Worm (Caenorhabditis elegans) whole organism, L4 larva: ENCODE data around the gene htas-1.
A peak's percentile ranks its signal among the peaks of the same experiment; 100 is the strongest.

ENCODE experiments used
- D1046.2 ChIP-seq: fragments of 200-800 bp; sonication (Bioruptor generic); IDR thresholded peaks from 2 replicates; pipeline ENCODE4 v1.3.6; 2022; ENCODE audit warnings: missing genetic modification characterization, missing compliant biosample characterization
- F10B5.3 ChIP-seq: sonication (generic microtip); optimal IDR thresholded peaks from 2 replicates; lab custom pipeline; 2016; ENCODE audit warnings: mild to moderate bottlenecking, missing genetic modification characterization, missing compliant biosample characterization
- F26F4.8 ChIP-seq: fragments of 200-800 bp; sonication (Bioruptor generic); conservative IDR thresholded peaks from 2 replicates; pipeline ENCODE4 v1.3.6; 2022; ENCODE audit warnings: missing genetic modification characterization, missing compliant biosample characterization
- F37D6.2 ChIP-seq: sonication (generic microtip); optimal IDR thresholded peaks from 2 replicates; lab custom pipeline; 2016; ENCODE audit warnings: mild to moderate bottlenecking, missing genetic modification characterization, missing compliant biosample characterization
- T20F7.1 ChIP-seq: fragments of 200-800 bp; sonication (Bioruptor generic); optimal IDR thresholded peaks from 2 replicates; lab custom pipeline; 2018; ENCODE audit warnings: mild to moderate bottlenecking, missing genetic modification characterization, missing compliant biosample characterization
- Y5F2A.4 ChIP-seq: fragments of 200-800 bp; sonication (Bioruptor generic); optimal IDR thresholded peaks from 2 replicates; lab custom pipeline; 2018; ENCODE audit warnings: mild to moderate bottlenecking, missing genetic modification characterization, missing compliant biosample characterization
- ZK337.2 ChIP-seq: fragments of 200-800 bp; sonication (Bioruptor generic); IDR thresholded peaks from 2 replicates; pipeline ENCODE4 v1.3.6; 2022; ENCODE audit warnings: missing genetic modification reagents, missing genetic modification characterization, missing compliant biosample characterization
- aha-1 ChIP-seq: fragments of 150-350 bp; peaks from one replicate; lab custom pipeline; 2014; ENCODE audit warnings: missing biosample characterization, missing genetic modification characterization
- ceh-28 ChIP-seq: fragments of 150-350 bp; optimal IDR thresholded peaks from 2 replicates; lab custom pipeline; 2014; ENCODE audit warnings: missing biosample characterization, missing genetic modification reagents, missing genetic modification characterization
- ceh-32 ChIP-seq: sonication (generic microtip); optimal IDR thresholded peaks from 2 replicates; lab custom pipeline; 2016; ENCODE audit warnings: mild to moderate bottlenecking, missing genetic modification characterization, missing compliant biosample characterization; ENCODE audit not compliant: poor library complexity
- ceh-62 ChIP-seq: sonication (generic microtip); optimal IDR thresholded peaks from 2 replicates; lab custom pipeline; 2017; ENCODE audit warnings: missing biosample characterization, missing genetic modification characterization
- ces-1 ChIP-seq: fragments of 150-350 bp; sonication (generic microtip); optimal IDR thresholded peaks from 4 replicates; lab custom pipeline; 2014; ENCODE audit warnings: missing biosample characterization, missing genetic modification reagents, missing genetic modification characterization
- ctbp-1 ChIP-seq: fragments of 200-800 bp; sonication (Bioruptor generic); IDR thresholded peaks from 2 replicates; pipeline ENCODE4 v1.3.6; 2022; ENCODE audit warnings: missing genetic modification reagents, missing genetic modification characterization, missing compliant biosample characterization
- daf-16 ChIP-seq, 3 experiments: sonication (generic microtip); optimal IDR thresholded peaks; 2 replicates each; lab custom pipeline; 2016 to 2017; ENCODE audit warnings: missing genetic modification characterization in 3 of 3, missing genetic modification reagents in 3 of 3, mild to moderate bottlenecking in 2 of 3, missing compliant biosample characterization in 2 of 3, missing biosample characterization in 1 of 3, moderate library complexity in 1 of 3
- daf-19 ChIP-seq: fragments of 200-800 bp; sonication (Bioruptor generic); conservative IDR thresholded peaks from 2 replicates; pipeline ENCODE4 v1.3.6; 2022; ENCODE audit warnings: missing genetic modification characterization, missing compliant biosample characterization
- dmd-9 ChIP-seq: fragments of 200-800 bp; sonication (Bioruptor generic); IDR thresholded peaks from 2 replicates; pipeline ENCODE4 v1.3.6; 2022; ENCODE audit warnings: missing genetic modification reagents, missing genetic modification characterization, missing compliant biosample characterization
- dve-1 ChIP-seq: sonication (generic microtip); optimal IDR thresholded peaks from 2 replicates; lab custom pipeline; 2017; ENCODE audit warnings: antibody characterized with exemption, mild to moderate bottlenecking, missing genetic modification characterization, missing compliant biosample characterization; ENCODE audit not compliant: insufficient read depth
- hlh-11 ChIP-seq: fragments of 200-800 bp; sonication (Bioruptor generic); optimal IDR thresholded peaks from 2 replicates; lab custom pipeline; 2018; ENCODE audit warnings: mild to moderate bottlenecking, missing genetic modification characterization, missing compliant biosample characterization
- hlh-30 ChIP-seq: sonication (generic microtip); optimal IDR thresholded peaks from 2 replicates; lab custom pipeline; 2017; ENCODE audit warnings: antibody characterized with exemption, mild to moderate bottlenecking, missing genetic modification characterization, missing compliant biosample characterization; ENCODE audit not compliant: insufficient read depth
- lin-38 ChIP-seq: fragments of 200-800 bp; sonication (Bioruptor generic); IDR thresholded peaks from 2 replicates; pipeline ENCODE4 v1.3.6; 2022; ENCODE audit warnings: missing genetic modification reagents, missing genetic modification characterization, missing compliant biosample characterization
- lin-39 ChIP-seq: fragments of 150-350 bp; optimal IDR thresholded peaks from 2 replicates; lab custom pipeline; 2014; ENCODE audit warnings: missing biosample characterization, missing genetic modification reagents, missing genetic modification characterization
- lsy-2 ChIP-seq, 2 experiments: fragments of 150-350 bp in 1 of 2; sonication (generic microtip) in 1 of 2; optimal IDR thresholded peaks; 2 replicates each; lab custom pipeline; 2014 to 2017; ENCODE audit warnings: missing biosample characterization in 2 of 2, missing genetic modification characterization in 2 of 2
- madf-5 ChIP-seq, 2 experiments: fragments of 200-800 bp; sonication (Bioruptor generic); IDR thresholded peaks; 2 replicates each; pipeline ENCODE4 v1.3.6; 2022; ENCODE audit warnings: missing compliant biosample characterization in 2 of 2, missing genetic modification characterization in 2 of 2
- madf-9 ChIP-seq: fragments of 200-800 bp; sonication (Bioruptor generic); conservative IDR thresholded peaks from 2 replicates; pipeline ENCODE4 v1.3.6; 2022; ENCODE audit warnings: missing genetic modification reagents, missing genetic modification characterization, missing compliant biosample characterization
- mep-1 ChIP-seq: fragments of 150-350 bp; sonication (generic microtip); optimal IDR thresholded peaks from 3 replicates; lab custom pipeline; 2014; ENCODE audit warnings: missing biosample characterization, missing genetic modification characterization
- mes-2 ChIP-seq: sonication (generic microtip); optimal IDR thresholded peaks from 2 replicates; lab custom pipeline; 2016; ENCODE audit warnings: missing genotype, mild to moderate bottlenecking, missing genetic modification characterization, missing compliant biosample characterization; ENCODE audit not compliant: poor library complexity, severe bottlenecking
- mxl-3 ChIP-seq: fragments of 200-800 bp; sonication (Bioruptor generic); optimal IDR thresholded peaks from 2 replicates; lab custom pipeline; 2018; ENCODE audit warnings: mild to moderate bottlenecking, missing genetic modification characterization, missing compliant biosample characterization
- nhr-10 ChIP-seq: fragments of 150-350 bp; optimal IDR thresholded peaks from 2 replicates; lab custom pipeline; 2014; ENCODE audit warnings: missing biosample characterization, missing genetic modification characterization
- nhr-102 ChIP-seq: sonication (generic microtip); optimal IDR thresholded peaks from 2 replicates; lab custom pipeline; 2016; ENCODE audit warnings: mild to moderate bottlenecking, missing genetic modification characterization, moderate library complexity, missing compliant biosample characterization
- nhr-111 ChIP-seq: fragments of 200-800 bp; sonication (Bioruptor generic); optimal IDR thresholded peaks from 2 replicates; lab custom pipeline; 2018; ENCODE audit warnings: mild to moderate bottlenecking, missing genetic modification characterization, missing compliant biosample characterization
- nhr-25 ChIP-seq: sonication (generic microtip); optimal IDR thresholded peaks from 2 replicates; lab custom pipeline; 2017; ENCODE audit warnings: missing genetic modification characterization, mild to moderate bottlenecking, missing compliant biosample characterization, antibody characterized with exemption, moderate library complexity, borderline replicate concordance; ENCODE audit not compliant: insufficient read depth
- nhr-41 ChIP-seq: fragments of 200-800 bp; sonication (Bioruptor generic); IDR thresholded peaks from 2 replicates; pipeline ENCODE4 v1.3.6; 2022; ENCODE audit warnings: missing genetic modification reagents, missing genetic modification characterization, missing compliant biosample characterization
- nhr-48 ChIP-seq: sonication (generic microtip); optimal IDR thresholded peaks from 2 replicates; lab custom pipeline; 2016; ENCODE audit warnings: mild to moderate bottlenecking, missing genetic modification characterization, missing compliant biosample characterization
- nhr-77 ChIP-seq: fragments of 150-350 bp; optimal IDR thresholded peaks from 2 replicates; lab custom pipeline; 2014; ENCODE audit warnings: missing biosample characterization, missing genetic modification characterization
- pha-4 ChIP-seq, 2 experiments: fragments of 150-350 bp in 1 of 2; fragments of 200-800 bp in 1 of 2; sonication (Bioruptor generic) in 1 of 2; IDR thresholded peaks in 1 of 2; optimal IDR thresholded peaks in 1 of 2; 2 replicates each; pipeline versions ENCODE4 v1.3.6 to Lab custom; 2014 to 2022; ENCODE audit warnings: missing genetic modification characterization in 2 of 2, missing genetic modification reagents in 2 of 2, missing biosample characterization in 1 of 2, missing compliant biosample characterization in 1 of 2
- pqm-1 ChIP-seq: sonication (generic microtip); optimal IDR thresholded peaks from 2 replicates; lab custom pipeline; 2017; ENCODE audit warnings: missing biosample characterization, missing genetic modification characterization
- saeg-2 ChIP-seq: fragments of 200-800 bp; sonication (Bioruptor generic); IDR thresholded peaks from 2 replicates; pipeline ENCODE4 v1.3.6; 2022; ENCODE audit warnings: missing genetic modification reagents, missing genetic modification characterization, missing compliant biosample characterization
- set-16 ChIP-seq: fragments of 200-800 bp; sonication (Bioruptor generic); IDR thresholded peaks from 2 replicates; pipeline ENCODE4 v1.3.6; 2022; ENCODE audit warnings: missing genetic modification reagents, missing genetic modification characterization, missing compliant biosample characterization
- spr-3 ChIP-seq: fragments of 200-800 bp; sonication (Bioruptor generic); optimal IDR thresholded peaks from 2 replicates; lab custom pipeline; 2018; ENCODE audit warnings: mild to moderate bottlenecking, missing genetic modification characterization, missing compliant biosample characterization
- unc-62 ChIP-seq, 3 experiments: fragments of 150-350 bp in 1 of 3; sonication (generic microtip); optimal IDR thresholded peaks in 2 of 3; peaks in 1 of 3; 1 replicate in 1 of 3; 2 replicates in 2 of 3; lab custom pipeline; 2014 to 2017; ENCODE audit warnings: missing biosample characterization in 3 of 3, missing genetic modification characterization in 3 of 3, missing genetic modification reagents in 3 of 3, missing genotype in 1 of 3
- vab-7 ChIP-seq: fragments of 200-800 bp; sonication (Bioruptor generic); IDR thresholded peaks from 2 replicates; pipeline ENCODE4 v1.3.6; 2022; ENCODE audit warnings: missing genetic modification reagents, missing genetic modification characterization, missing compliant biosample characterization
- zag-1 ChIP-seq: fragments of 150-350 bp; optimal IDR thresholded peaks from 2 replicates; lab custom pipeline; 2014; ENCODE audit warnings: missing biosample characterization, missing genetic modification characterization
- zfp-3 ChIP-seq: fragments of 200-800 bp; sonication (Bioruptor generic); conservative IDR thresholded peaks from 2 replicates; pipeline ENCODE4 v1.3.6; 2022; ENCODE audit warnings: missing genetic modification reagents, missing genetic modification characterization, missing compliant biosample characterization

Gene htas-1

DNA sequence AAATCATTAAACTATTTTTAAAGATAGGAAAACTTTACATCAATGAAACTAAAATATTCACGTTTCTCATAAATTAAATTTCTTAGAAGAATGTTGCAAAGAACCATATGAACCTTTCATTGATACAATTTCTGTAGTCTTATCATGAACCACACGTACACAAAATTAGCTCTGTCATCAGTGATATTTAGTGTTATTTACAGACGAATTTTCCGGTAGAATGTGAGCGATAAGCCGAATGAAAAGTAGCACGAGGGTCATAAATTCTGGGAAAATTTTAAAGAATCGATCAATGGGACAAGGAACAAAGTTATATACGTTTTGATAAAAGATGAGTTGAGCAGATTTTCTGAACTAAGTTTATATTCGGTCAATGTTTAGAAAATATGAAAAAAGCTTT lies 6.8 kb downstream of the htas-1 start (continued):
- peak; percentile 47 for TF ChIP-seq pqm-1 (tag; lab: Kevin White, UChicago)
- TF ChIP-seq hlh-30 = peak; percentile 58
- TF ChIP-seq F37D6.2 (tag; lab: Kevin White, UChicago) = no peak
- no peak for TF ChIP-seq pha-4 (GFP tag; IDR thresholded peaks at IDR 0.05; lab: Robert Waterston, UW)
- no peak for TF ChIP-seq pha-4 (tag; optimal IDR thresholded peaks at IDR 0.05; lab: Kevin White, UChicago)
- no peak for TF ChIP-seq saeg-2 (GFP tag; lab: Robert Waterston, UW)
- TF ChIP-seq mep-1 = peak; percentile 45
- no peak for TF ChIP-seq daf-16 (GFP tag; optimal IDR thresholded peaks at IDR 0.05; lab: Kevin White, UChicago)
- peak; percentile 98 for TF ChIP-seq daf-16 (tag; optimal IDR thresholded peaks at IDR 0.05; lab: Kevin White, UChicago)
- peak; percentile 81 for TF ChIP-seq nhr-10 (tag; lab: Kevin White, UChicago)
- no peak for TF ChIP-seq vab-7 (GFP tag; lab: Robert Waterston, UW)
- TF ChIP-seq ces-1 = no peak
- no peak for TF ChIP-seq set-16 (GFP tag; lab: Robert Waterston, UW)
- TF ChIP-seq nhr-48 (tag; lab: Kevin White, UChicago) = peak; percentile 27
- no peak for TF ChIP-seq ceh-28 (tag; lab: Kevin White, UChicago)
- no peak for TF ChIP-seq F26F4.8 (GFP tag; lab: Robert Waterston, UW)
- TF ChIP-seq dve-1 = peak; percentile 89
- TF ChIP-seq nhr-25 (tag; lab: Kevin White, UChicago) = no peak
- TF ChIP-seq D1046.2 (GFP tag; lab: Robert Waterston, UW) = no peak
- TF ChIP-seq madf-5 (GFP tag; IDR thresholded peaks at IDR 0.05; lab: Robert Waterston, UW) = no peak
- TF ChIP-seq lsy-2 (tag; optimal IDR thresholded peaks at IDR 0.05; lab: Kevin White, UChicago) = no peak
- TF ChIP-seq nhr-102 (tag; lab: Kevin White, UChicago) = peak; percentile 23
- TF ChIP-seq madf-9 (GFP tag; lab: Robert Waterston, UW) = no peak
- TF ChIP-seq ZK337.2 (GFP tag; lab: Robert Waterston, UW) = no peak
- TF ChIP-seq lin-38 (GFP tag; lab: Robert Waterston, UW) = no peak
- TF ChIP-seq Y5F2A.4 (GFP tag; lab: Kevin White, UChicago) = no peak
- TF ChIP-seq zag-1 (tag; lab: Kevin White, UChicago) = no peak
- peak; percentile 65 for TF ChIP-seq nhr-77 (tag; lab: Kevin White, UChicago)
- TF ChIP-seq nhr-111 (GFP tag; lab: Kevin White, UChicago) = no peak
- no peak for TF ChIP-seq lin-39
- TF ChIP-seq F10B5.3 (tag; lab: Kevin White, UChicago) = no peak

DNA sequence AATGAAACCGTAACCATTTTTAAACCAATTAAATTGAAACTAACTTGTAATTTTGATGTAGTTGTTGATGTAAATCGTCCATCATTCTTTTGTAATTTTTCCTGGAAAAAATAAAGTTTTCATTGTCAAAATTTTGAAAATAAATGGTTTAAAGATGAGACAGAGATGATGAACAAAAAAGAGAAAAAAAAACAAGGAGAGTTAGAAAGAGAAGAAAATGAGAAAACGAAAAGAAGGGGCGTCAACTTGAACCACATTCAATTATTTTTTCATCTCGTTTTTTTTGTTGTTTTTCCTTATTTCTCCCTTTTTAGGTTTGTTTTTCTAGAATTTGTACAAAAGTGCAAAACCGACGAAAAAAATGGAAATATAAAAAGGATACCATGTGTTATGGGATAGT lies 7.8 kb downstream of the htas-1 start, which contains the start of gene nhr-34:
TSS of gene nhr-34 (minus strand) at position 101 of the 400 bp plus-strand sequence.
- TF ChIP-seq T20F7.1 = peak; percentile 33
- TF ChIP-seq spr-3 = no peak

DNA sequence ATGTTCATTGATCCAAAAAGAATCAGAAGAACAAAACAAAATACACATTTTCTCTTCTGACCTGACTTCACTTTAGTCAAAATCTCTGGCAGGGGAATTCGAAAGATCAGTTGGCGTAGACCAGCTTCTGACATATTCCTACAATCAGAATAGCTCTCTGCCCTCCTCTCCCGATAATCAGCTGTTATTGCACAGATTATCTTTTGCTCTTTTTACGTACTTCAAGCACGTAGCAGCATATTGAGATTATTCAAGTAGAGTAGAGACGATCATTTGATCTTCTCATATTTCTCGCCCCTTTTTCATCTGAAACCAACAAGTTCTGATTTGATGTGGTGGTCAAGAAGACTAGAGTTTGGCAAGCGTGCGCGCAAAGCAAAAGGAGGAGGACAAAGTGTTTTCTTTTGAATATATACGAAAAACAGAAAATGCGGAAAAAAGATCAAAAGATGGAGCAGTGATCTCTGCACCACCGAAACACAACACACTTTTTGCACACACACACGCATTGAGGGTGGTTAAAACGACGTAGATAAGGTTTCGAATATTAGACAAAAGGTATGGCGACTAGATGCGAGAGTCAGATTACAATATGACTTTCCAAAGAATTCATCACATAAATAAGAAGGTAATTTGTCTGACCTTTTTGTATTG lies 9.5 kb downstream of the htas-1 start:
- TF ChIP-seq F37D6.2 (tag; lab: Kevin White, UChicago) (no peak), ceh-62 (tag; lab: Kevin White, UChicago) (no peak), ctbp-1 (0 out of 2 replicates have a peak, but pooled peaks have one; percentile 53), mes-2 (tag; lab: Kevin White, UChicago) (peak; percentile 7), mxl-3 (GFP tag; lab: Kevin White, UChicago) (peak; percentile 1), zag-1 (tag; lab: Kevin White, UChicago) (no peak), daf-19 (GFP tag; lab: Robert Waterston, UW) (no peak), dve-1 (peak; percentile 56), pqm-1 (tag; lab: Kevin White, UChicago) (peak; percentile 25), aha-1 (peak; percentile 77), daf-16 (GFP tag; optimal IDR thresholded peaks at IDR 0.05; lab: Kevin White, UChicago) (no peak), daf-16 (tag; optimal IDR thresholded peaks at IDR 0.05; lab: Kevin White, UChicago) (peak; percentile 61), zfp-3 (GFP tag; lab: Robert Waterston, UW) (0 out of 2 replicates have a peak, but pooled peaks have one; percentile 16), ceh-32 (tag; lab: Kevin White, UChicago) (no peak), mep-1 (peak; percentile 2), nhr-10 (tag; lab: Kevin White, UChicago) (peak; percentile 3), dmd-9 (0 out of 2 replicates have a peak, but pooled peaks have one; percentile 9), nhr-77 (tag; lab: Kevin White, UChicago) (no peak), unc-62 (GFP tag; optimal IDR thresholded peaks at IDR 0.05 in 1 of 2; lab: Kevin White, UChicago) (peak in 1 of 2 experiments; percentile 94), unc-62 (tag; optimal IDR thresholded peaks at IDR 0.05; lab: Kevin White, UChicago) (no peak), hlh-11 (tag; lab: Kevin White, UChicago) (peak; percentile 27), nhr-41 (GFP tag; lab: Robert Waterston, UW) (no peak)
